Fruit fly (Drosophila melanogaster) whole organism, embryonic: Measurements from ENCODE around the gene Tim17a2.

Experiments
- Awh ChIP-seq: fragments of 200-800 bp; sonication (Bioruptor generic); IDR thresholded peaks from 2 replicates; pipeline ENCODE4, ENCODE4 v1.3.6; 2022; ENCODE audit warnings: missing biosample characterization, missing genetic modification characterization
- B-H1 ChIP-seq: fragments of 200-800 bp; sonication (Bioruptor generic); IDR thresholded peaks from 3 replicates; pipeline ENCODE4 v1.3.6; 2022; ENCODE audit warnings: missing biosample characterization, missing genetic modification characterization
- CG11085 ChIP-seq: fragments of 200-800 bp; sonication (Bioruptor generic); IDR thresholded peaks from 2 replicates; pipeline ENCODE4 v1.3.6; 2022; ENCODE audit warnings: missing biosample characterization, missing genetic modification characterization
- CG12071 ChIP-seq: fragments of 200-800 bp; sonication (Bioruptor generic); optimal IDR thresholded peaks from 3 replicates; lab custom pipeline; 2018; ENCODE audit warnings: missing biosample characterization, mild to moderate bottlenecking, missing genetic modification characterization
- CG13296 ChIP-seq: fragments of 200-800 bp; sonication (Bioruptor generic); optimal IDR thresholded peaks from 3 replicates; lab custom pipeline; 2018; ENCODE audit warnings: missing biosample characterization, mild to moderate bottlenecking, missing genetic modification characterization
- CG14050 ChIP-seq: fragments of 200-800 bp; sonication (Bioruptor generic); IDR thresholded peaks from 3 replicates; pipeline ENCODE4 v1.3.6; 2022; ENCODE audit warnings: missing biosample characterization, missing genetic modification characterization
- CG14710 ChIP-seq: fragments of 200-800 bp; sonication (Bioruptor generic); optimal IDR thresholded peaks from 3 replicates; lab custom pipeline; 2019; ENCODE audit warnings: missing biosample characterization, mild to moderate bottlenecking, missing genetic modification characterization, moderate library complexity
- CG2120 ChIP-seq: fragments of 200-800 bp; sonication (Bioruptor generic); optimal IDR thresholded peaks from 3 replicates; lab custom pipeline; 2016; ENCODE audit warnings: missing biosample characterization, missing genetic modification characterization
- CG2129 ChIP-seq: fragments of 200-800 bp; sonication (Bioruptor generic); IDR thresholded peaks from 2 replicates; pipeline ENCODE4 v1.3.6; 2022; ENCODE audit warnings: missing biosample characterization, missing genetic modification characterization; ENCODE audit not compliant: partially characterized antibody
- CG30403 ChIP-seq: fragments of 200-800 bp; sonication (Bioruptor generic); optimal IDR thresholded peaks from 3 replicates; lab custom pipeline; 2016; ENCODE audit warnings: missing biosample characterization, missing genetic modification characterization
- CG34422 ChIP-seq: fragments of 200-800 bp; sonication (Bioruptor generic); IDR thresholded peaks from 3 replicates; pipeline ENCODE4 v1.3.6; 2022; ENCODE audit warnings: missing biosample characterization, missing genetic modification characterization
- CG4328 ChIP-seq: fragments of 200-800 bp; sonication (Bioruptor generic); optimal IDR thresholded peaks from 3 replicates; lab custom pipeline; 2017; ENCODE audit warnings: missing biosample characterization, missing genetic modification reagents, missing genetic modification characterization
- CG43689 ChIP-seq: fragments of 200-800 bp; sonication (Bioruptor generic); IDR thresholded peaks from 2 replicates; pipeline ENCODE4 v1.3.6; 2022; ENCODE audit warnings: missing biosample characterization, missing genetic modification characterization
- CG4854 ChIP-seq: fragments of 200-800 bp; sonication (Bioruptor generic); optimal IDR thresholded peaks from 2 replicates; lab custom pipeline; 2016; ENCODE audit warnings: missing biosample characterization, missing genetic modification characterization, inconsistent platforms
- CG6254 ChIP-seq: fragments of 200-800 bp; sonication (Bioruptor generic); optimal IDR thresholded peaks from 3 replicates; lab custom pipeline; 2017; ENCODE audit warnings: mild to moderate bottlenecking, missing biosample characterization, missing genetic modification reagents, missing genetic modification characterization
- CG6272 ChIP-seq: fragments of 200-800 bp; sonication (Bioruptor generic); IDR thresholded peaks from 2 replicates; pipeline ENCODE4 v1.3.6; 2022; ENCODE audit warnings: missing biosample characterization, missing genetic modification characterization
- CG7745 ChIP-seq: fragments of 200-800 bp; sonication (Bioruptor generic); optimal IDR thresholded peaks from 2 replicates; lab custom pipeline; 2018; ENCODE audit warnings: missing biosample characterization, mild to moderate bottlenecking, missing genetic modification characterization, moderate library complexity
- CG7987 ChIP-seq: fragments of 200-800 bp; sonication (Bioruptor generic); optimal IDR thresholded peaks from 2 replicates; lab custom pipeline; 2018; ENCODE audit warnings: missing biosample characterization, mild to moderate bottlenecking, missing genetic modification characterization, moderate library complexity
- CG9215 ChIP-seq: fragments of 200-800 bp; sonication (Bioruptor generic); IDR thresholded peaks from 2 replicates; pipeline ENCODE4 v1.3.6; 2022; ENCODE audit warnings: missing biosample characterization, missing genetic modification characterization
- CG9797 ChIP-seq: fragments of 200-800 bp; sonication (Bioruptor generic); optimal IDR thresholded peaks from 3 replicates; lab custom pipeline; 2018; ENCODE audit warnings: missing biosample characterization, mild to moderate bottlenecking, missing genetic modification characterization
- Camta ChIP-seq: fragments of 200-800 bp; sonication (Bioruptor generic); optimal IDR thresholded peaks from 2 replicates; lab custom pipeline; 2016; ENCODE audit warnings: missing biosample characterization, missing genetic modification characterization
- D ChIP-seq, 2 experiments: fragments of 200-800 bp in 1 of 2; fragments of >200 bp in 1 of 2; sonication (Bioruptor generic) in 1 of 2; optimal IDR thresholded peaks; 2 replicates in 1 of 2; 3 replicates in 1 of 2; lab custom pipeline; 2017; ENCODE audit warnings: mild to moderate bottlenecking in 1 of 2, missing biosample characterization in 1 of 2, missing genetic modification characterization in 1 of 2, missing genetic modification reagents in 1 of 2
- Dip2 ChIP-seq: fragments of 200-800 bp; sonication (Bioruptor generic); IDR thresholded peaks from 2 replicates; pipeline ENCODE4 v1.3.6; 2022; ENCODE audit warnings: missing biosample characterization, missing genetic modification characterization
- Dll ChIP-seq: fragments of 200-800 bp; sonication (Bioruptor generic); IDR thresholded peaks from 4 replicates; pipeline ENCODE4 v1.3.6; 2022; ENCODE audit warnings: missing biosample characterization, missing genetic modification characterization; ENCODE audit not compliant: partially characterized antibody
- Elba2 ChIP-seq: fragments of 200-800 bp; sonication (Bioruptor generic); optimal IDR thresholded peaks from 3 replicates; lab custom pipeline; 2016; ENCODE audit warnings: missing biosample characterization, missing genetic modification characterization
- HHEX ChIP-seq: fragments of 200-800 bp; sonication (Bioruptor generic); optimal IDR thresholded peaks from 3 replicates; lab custom pipeline; 2017; ENCODE audit warnings: missing biosample characterization, mild to moderate bottlenecking, missing genetic modification characterization, missing genetic modification reagents
- HLH54F ChIP-seq: fragments of 200-800 bp; sonication (Bioruptor generic); optimal IDR thresholded peaks from 3 replicates; lab custom pipeline; 2016; ENCODE audit warnings: missing biosample characterization, missing genetic modification characterization
- Hr39 ChIP-seq: fragments of >200 bp; optimal IDR thresholded peaks from 2 replicates; lab custom pipeline; 2017
- Myb ChIP-seq: fragments of 200-800 bp; sonication (Bioruptor generic); optimal IDR thresholded peaks from 2 replicates; lab custom pipeline; 2016; ENCODE audit warnings: missing biosample characterization, missing genetic modification characterization
- NFAT ChIP-seq: fragments of 200-800 bp; sonication (Bioruptor generic); IDR thresholded peaks from 2 replicates; pipeline ENCODE4 v1.3.6; 2022; ENCODE audit warnings: missing biosample characterization, missing genetic modification characterization
- Nf-YA ChIP-seq: fragments of 200-800 bp; sonication (Bioruptor generic); IDR thresholded peaks from 2 replicates; pipeline ENCODE4 v1.3.6; 2022; ENCODE audit warnings: missing biosample characterization, missing genetic modification characterization
- NfI ChIP-seq: fragments of 200-800 bp; sonication (Bioruptor generic); optimal IDR thresholded peaks from 3 replicates; lab custom pipeline; 2018; ENCODE audit warnings: missing biosample characterization, mild to moderate bottlenecking, missing genetic modification characterization, moderate library complexity
- Oaz ChIP-seq: fragments of 200-800 bp; sonication (Bioruptor generic); IDR thresholded peaks from 2 replicates; pipeline ENCODE4 v1.3.6; 2022; ENCODE audit warnings: missing biosample characterization, missing genetic modification characterization
- Rfx ChIP-seq: fragments of 200-800 bp; sonication (Bioruptor generic); IDR thresholded peaks from 2 replicates; pipeline ENCODE4 v1.3.6; 2022; ENCODE audit warnings: missing biosample characterization, missing genetic modification characterization
- Ssrp ChIP-seq: fragments of 200-800 bp; sonication (Bioruptor generic); optimal IDR thresholded peaks from 2 replicates; lab custom pipeline; 2018; ENCODE audit warnings: missing biosample characterization, mild to moderate bottlenecking, missing genetic modification characterization, moderate library complexity
- az2 ChIP-seq: fragments of 200-800 bp; sonication (Bioruptor generic); optimal IDR thresholded peaks from 3 replicates; lab custom pipeline; 2016; ENCODE audit warnings: missing biosample characterization, missing genetic modification characterization
- chif ChIP-seq, 2 experiments: fragments of 200-800 bp; sonication (Bioruptor generic); optimal IDR thresholded peaks; 3 replicates each; lab custom pipeline; 2016; ENCODE audit warnings: missing biosample characterization in 2 of 2, missing genetic modification characterization in 2 of 2
- dpn ChIP-seq, 2 experiments: fragments of 200-800 bp; sonication (Bioruptor generic); optimal IDR thresholded peaks; 3 replicates each; lab custom pipeline; 2016; ENCODE audit warnings: missing biosample characterization in 2 of 2, missing genetic modification characterization in 2 of 2
- en ChIP-seq: fragments of 200-800 bp; sonication (Bioruptor generic); optimal IDR thresholded peaks from 2 replicates; lab custom pipeline; 2016; ENCODE audit warnings: missing biosample characterization, missing genetic modification characterization
- fu2 ChIP-seq: fragments of 200-800 bp; sonication (Bioruptor generic); optimal IDR thresholded peaks from 2 replicates; lab custom pipeline; 2016; ENCODE audit warnings: missing biosample characterization, missing genetic modification characterization
- gcm ChIP-seq: fragments of 200-800 bp; sonication (Bioruptor generic); optimal IDR thresholded peaks from 2 replicates; lab custom pipeline; 2019; ENCODE audit warnings: missing biosample characterization, mild to moderate bottlenecking, missing genetic modification characterization, moderate library complexity
- insv ChIP-seq, 2 experiments: fragments of 200-800 bp; sonication (Bioruptor generic); optimal IDR thresholded peaks; 3 replicates each; lab custom pipeline; 2016 to 2018; ENCODE audit warnings: missing biosample characterization in 2 of 2, missing genetic modification characterization in 2 of 2
- klu ChIP-seq: fragments of 200-800 bp; sonication (Bioruptor generic); IDR thresholded peaks from 2 replicates; pipeline ENCODE4 v1.3.6; 2022; ENCODE audit warnings: missing biosample characterization, missing genetic modification characterization
- maf-S ChIP-seq: fragments of 200-800 bp; sonication (Bioruptor generic); optimal IDR thresholded peaks from 2 replicates; lab custom pipeline; 2016; ENCODE audit warnings: missing biosample characterization, missing genetic modification characterization
- oc ChIP-seq: fragments of 200-800 bp; sonication (Bioruptor generic); optimal IDR thresholded peaks from 2 replicates; lab custom pipeline; 2018; ENCODE audit warnings: missing biosample characterization, mild to moderate bottlenecking, missing genetic modification characterization, moderate library complexity
- org-1 ChIP-seq: fragments of 200-800 bp; sonication (Bioruptor generic); optimal IDR thresholded peaks from 2 replicates; lab custom pipeline; 2017; ENCODE audit warnings: missing biosample characterization, missing genetic modification characterization
- sim ChIP-seq: fragments of 200-800 bp; sonication (Bioruptor generic); IDR thresholded peaks from 2 replicates; pipeline ENCODE4 v1.3.6; 2022; ENCODE audit warnings: missing biosample characterization, missing genetic modification characterization
- tgo ChIP-seq: fragments of 200-800 bp; sonication (Bioruptor generic); IDR thresholded peaks from 3 replicates; pipeline ENCODE4 v1.3.6; 2022; ENCODE audit warnings: missing biosample characterization, missing genetic modification characterization
- ttk ChIP-seq: fragments of 200-800 bp; sonication (Bioruptor generic); IDR thresholded peaks from 2 replicates; pipeline ENCODE4 v2.1.2; 2022; ENCODE audit warnings: missing biosample characterization, missing genetic modification characterization
- tx ChIP-seq: fragments of 200-800 bp; sonication (Bioruptor generic); optimal IDR thresholded peaks from 2 replicates; lab custom pipeline; 2016; ENCODE audit warnings: missing biosample characterization, missing genetic modification characterization
- wek ChIP-seq: fragments of 200-800 bp; sonication (Bioruptor generic); optimal IDR thresholded peaks from 3 replicates; lab custom pipeline; 2018; ENCODE audit warnings: missing biosample characterization, mild to moderate bottlenecking, missing genetic modification characterization, moderate library complexity

The Tim17a2 gene

dm6 chr3R:5283360-5283963, 21.0 kb upstream of the Tim17a2 start (continued):
- TF ChIP-seq CG43689 (GFP tag; lab: Robert Waterston, UW) (no peak), Elba2 (GFP tag; lab: Kevin White, UChicago) (no peak), CG12071 (GFP tag; lab: Kevin White, UChicago) (peak; percentile 92), gcm (GFP tag; lab: Kevin White, UChicago) (peak; percentile 90), D (optimal IDR thresholded peaks at IDR 0.05; lab: Kevin White, UChicago) (no peak), D (GFP tag; optimal IDR thresholded peaks at IDR 0.05; lab: Kevin White, UChicago) (peak; percentile 92), Dll (no peak), sim (peak; percentile 27; the same call in 1 of the 2 replicates), dpn (GFP tag; optimal IDR thresholded peaks at IDR 0.05; lab: Kevin White, UChicago) (peak; percentile 91 to 95), klu (GFP tag; lab: Robert Waterston, UW) (peak; percentile 75), CG14050 (GFP tag; lab: Robert Waterston, UW) (peak; percentile 70), CG2129 (GFP tag; lab: Robert Waterston, UW) (no peak), wek (peak; percentile 68), az2 (GFP tag; lab: Kevin White, UChicago) (peak; percentile 87), NFAT (GFP tag; lab: Robert Waterston, UW) (peak; percentile 63), CG13296 (GFP tag; lab: Kevin White, UChicago) (peak; percentile 92), CG7987 (GFP tag; lab: Kevin White, UChicago) (peak; percentile 79), fu2 (GFP tag; lab: Kevin White, UChicago) (peak; percentile 89), Oaz (GFP tag; lab: Robert Waterston, UW) (peak; percentile 73), CG34422 (GFP tag; lab: Robert Waterston, UW) (peak; percentile 90), oc (tag; lab: Kevin White, UChicago) (peak; percentile 85), HLH54F (GFP tag; lab: Kevin White, UChicago) (peak; percentile 92), ttk (GFP tag; lab: Robert Waterston, UW) (peak; percentile 66), org-1 (GFP tag; lab: Kevin White, UChicago) (peak; percentile 94), Camta (GFP tag; lab: Kevin White, UChicago) (peak; percentile 86), CG6254 (GFP tag; lab: Kevin White, UChicago) (peak; percentile 82), tgo (GFP tag; lab: Robert Waterston, UW) (peak; percentile 84), CG4328 (GFP tag; lab: Kevin White, UChicago) (peak; percentile 91), CG9215 (GFP tag; lab: Robert Waterston, UW) (peak; percentile 87), Hr39 (lab: Kevin White, UChicago) (no peak), Myb (GFP tag; lab: Kevin White, UChicago) (peak; percentile 82), CG4854 (peak; percentile 91), Awh (GFP tag; lab: Robert Waterston, UW) (peak; percentile 86), CG7745 (tag; lab: Kevin White, UChicago) (no peak), CG30403 (peak; percentile 96), NfI (GFP tag; lab: Kevin White, UChicago) (peak; percentile 87), Rfx (GFP tag; lab: Robert Waterston, UW) (peak; percentile 92), CG6272 (GFP tag; lab: Robert Waterston, UW) (peak; percentile 67), en (GFP tag; lab: Kevin White, UChicago) (peak; percentile 90), B-H1 (GFP tag; lab: Robert Waterston, UW) (peak; percentile 57), chif (GFP tag; optimal IDR thresholded peaks at IDR 0.05; lab: Kevin White, UChicago) (peak; percentile 86 to 90), CG11085 (peak; percentile 67), HHEX (GFP tag; lab: Kevin White, UChicago) (peak; percentile 93), Dip2 (GFP tag; lab: Robert Waterston, UW) (no peak), insv (GFP tag; optimal IDR thresholded peaks at IDR 0.05; lab: Kevin White, UChicago) (peak; percentile 7 to 66), maf-S (GFP tag; lab: Kevin White, UChicago) (peak; percentile 75), Nf-YA (GFP tag; lab: Robert Waterston, UW) (no peak), Ssrp (tag; lab: Kevin White, UChicago) (peak; percentile 91), CG9797 (GFP tag; lab: Kevin White, UChicago) (no peak), CG2120 (GFP tag; lab: Kevin White, UChicago) (peak; percentile 96), CG14710 (tag; lab: Kevin White, UChicago) (peak; percentile 84), tx (GFP tag; lab: Kevin White, UChicago) (peak; percentile 89)
